Fruit fly (Drosophila melanogaster): ENCODE measurements around the gene ATPsynCF6.

- TF ChIP-seq CG9817 (tag; optimal IDR thresholded peaks at IDR 0.05): no peak
- TF ChIP-seq CG16863 (GFP tag; optimal IDR thresholded peaks at IDR 0.05): no peak
- TF ChIP-seq Sry-β (GFP tag; optimal IDR thresholded peaks at IDR 0.05): no peak
- peak in 1 of 2 experiments; percentile 25 for TF ChIP-seq bsh (GFP tag; optimal IDR thresholded peaks at IDR 0.05)
- no peak for TF ChIP-seq az2 (GFP tag; optimal IDR thresholded peaks at IDR 0.05)
- TF ChIP-seq Dek (tag; optimal IDR thresholded peaks at IDR 0.05): no peak
- TF ChIP-seq fu2 (GFP tag; optimal IDR thresholded peaks at IDR 0.05): no peak
- TF ChIP-seq gfzf (GFP tag; optimal IDR thresholded peaks at IDR 0.05): no peak
- TF ChIP-seq amos (GFP tag; IDR thresholded peaks at IDR 0.05; ENCODE audit: partially characterized antibody): no peak
- TF ChIP-seq CG10565 (GFP tag; optimal IDR thresholded peaks at IDR 0.05): no peak
- TF ChIP-seq CG18476 (GFP tag; optimal IDR thresholded peaks at IDR 0.05): no peak
Observed at dm6 chr3R:23392235-23392634, 36.4 kb upstream of the ATPsynCF6 start.

Measured in whole organism, embryonic.